Fruit fly (Drosophila melanogaster) whole organism, prepupa: Measurements from ENCODE around the gene grsm.

Experiments used
- Blimp-1 ChIP-seq: fragments of 200-800 bp; sonication (Bioruptor generic); optimal IDR thresholded peaks from 3 replicates; lab custom pipeline; 2017; ENCODE audit warnings: missing biosample characterization, missing genetic modification characterization, mild to moderate bottlenecking, moderate library complexity, missing genetic modification reagents
- CG10631 ChIP-seq: fragments of 200-800 bp; sonication (Bioruptor generic); optimal IDR thresholded peaks from 2 replicates; lab custom pipeline; 2016; ENCODE audit warnings: missing biosample characterization, missing genetic modification characterization
- CG10669 ChIP-seq: fragments of 200-800 bp; sonication (Bioruptor generic); optimal IDR thresholded peaks from 3 replicates; lab custom pipeline; 2018; ENCODE audit warnings: missing biosample characterization, mild to moderate bottlenecking, missing genetic modification characterization, moderate library complexity
- CG11762 ChIP-seq: fragments of 200-800 bp; sonication (Bioruptor generic); optimal IDR thresholded peaks from 3 replicates; lab custom pipeline; 2016; ENCODE audit warnings: missing biosample characterization, missing genetic modification characterization; ENCODE audit not compliant: insufficient read depth
- CG15336 ChIP-seq: fragments of 200-800 bp; sonication (Bioruptor generic); IDR thresholded peaks from 2 replicates; pipeline ENCODE4 v1.3.6; 2022; ENCODE audit warnings: missing biosample characterization, missing genetic modification characterization
- CG1621 ChIP-seq: fragments of 200-800 bp; sonication (Bioruptor generic); optimal IDR thresholded peaks from 3 replicates; lab custom pipeline; 2018; ENCODE audit warnings: missing biosample characterization, mild to moderate bottlenecking, missing genetic modification characterization
- CG16779 ChIP-seq: fragments of 200-800 bp; sonication (Bioruptor generic); optimal IDR thresholded peaks from 3 replicates; lab custom pipeline; 2017; ENCODE audit warnings: missing biosample characterization, mild to moderate bottlenecking, missing genetic modification characterization
- CG31627 ChIP-seq: fragments of 200-800 bp; sonication (Bioruptor generic); optimal IDR thresholded peaks from 3 replicates; lab custom pipeline; 2016; ENCODE audit warnings: missing biosample characterization, missing genetic modification characterization
- CG32006 ChIP-seq: fragments of 200-800 bp; sonication (Bioruptor generic); optimal IDR thresholded peaks from 3 replicates; lab custom pipeline; 2017; ENCODE audit warnings: missing biosample characterization, mild to moderate bottlenecking, missing genetic modification characterization
- CG3919 ChIP-seq: fragments of 200-800 bp; sonication (Bioruptor generic); optimal IDR thresholded peaks from 3 replicates; lab custom pipeline; 2016; ENCODE audit warnings: missing biosample characterization, missing genetic modification characterization
- CG6163 ChIP-seq: fragments of 200-800 bp; sonication (Bioruptor generic); IDR thresholded peaks from 3 replicates; pipeline ENCODE4 v1.3.6; 2022; ENCODE audit warnings: missing biosample characterization, missing genetic modification characterization
- CG6276 ChIP-seq: fragments of 200-800 bp; sonication (Bioruptor generic); optimal IDR thresholded peaks from 2 replicates; lab custom pipeline; 2017; ENCODE audit warnings: missing biosample characterization, mild to moderate bottlenecking, missing genetic modification characterization
- CG6808 ChIP-seq: fragments of 200-800 bp; sonication (Bioruptor generic); optimal IDR thresholded peaks from 3 replicates; lab custom pipeline; 2017; ENCODE audit warnings: missing biosample characterization, missing genetic modification characterization, mild to moderate bottlenecking, moderate library complexity, missing genetic modification reagents
- CG6854 ChIP-seq: fragments of 200-800 bp; sonication (Bioruptor generic); optimal IDR thresholded peaks from 2 replicates; lab custom pipeline; 2017; ENCODE audit warnings: missing biosample characterization, mild to moderate bottlenecking, missing genetic modification characterization
- CG7368 ChIP-seq: fragments of 200-800 bp; sonication (Bioruptor generic); optimal IDR thresholded peaks from 3 replicates; lab custom pipeline; 2016; ENCODE audit warnings: missing biosample characterization, missing genetic modification characterization
- CG8119 ChIP-seq: fragments of 200-800 bp; sonication (Bioruptor generic); IDR thresholded peaks from 3 replicates; pipeline ENCODE4 v1.3.6; 2022; ENCODE audit warnings: missing biosample characterization, missing genetic modification characterization
- CG8319 ChIP-seq: fragments of 200-800 bp; sonication (Bioruptor generic); optimal IDR thresholded peaks from 3 replicates; lab custom pipeline; 2016; ENCODE audit warnings: missing biosample characterization, missing genetic modification characterization
- CG8632 ChIP-seq: fragments of 200-800 bp; sonication (Bioruptor generic); optimal IDR thresholded peaks from 3 replicates; lab custom pipeline; 2016; ENCODE audit warnings: missing biosample characterization, missing genetic modification characterization
- Eip78C ChIP-seq: fragments of 200-800 bp; sonication (Bioruptor generic); peaks from one replicate; lab custom pipeline; 2016; ENCODE audit warnings: missing biosample characterization, missing genetic modification characterization
- Eip93F ChIP-seq: fragments of 200-800 bp; sonication (Bioruptor generic); optimal IDR thresholded peaks from 2 replicates; lab custom pipeline; 2016; ENCODE audit warnings: missing biosample characterization, mild to moderate bottlenecking, missing genetic modification characterization
- Hr38 ChIP-seq: sonication (Bioruptor generic); optimal IDR thresholded peaks from 2 replicates; lab custom pipeline; 2016; ENCODE audit warnings: missing biosample characterization, missing genetic modification characterization
- Lpt ChIP-seq: fragments of 200-800 bp; sonication (Bioruptor generic); optimal IDR thresholded peaks from 3 replicates; lab custom pipeline; 2016; ENCODE audit warnings: missing biosample characterization, missing genetic modification characterization
- OdsH ChIP-seq: fragments of 200-800 bp; sonication (Bioruptor generic); optimal IDR thresholded peaks from 3 replicates; lab custom pipeline; 2016; ENCODE audit warnings: missing biosample characterization, missing genetic modification characterization
- Smox ChIP-seq: fragments of 200-800 bp; sonication (Bioruptor generic); optimal IDR thresholded peaks from 3 replicates; lab custom pipeline; 2016; ENCODE audit warnings: missing biosample characterization, missing genetic modification characterization
- Sox102F ChIP-seq: fragments of 200-800 bp; sonication (Bioruptor generic); optimal IDR thresholded peaks from 2 replicates; lab custom pipeline; 2016; ENCODE audit warnings: missing biosample characterization, mild to moderate bottlenecking, missing genetic modification characterization
- Sox14 ChIP-seq: fragments of 200-800 bp; sonication (Bioruptor generic); optimal IDR thresholded peaks from 3 replicates; lab custom pipeline; 2016; ENCODE audit warnings: missing biosample characterization, missing genetic modification characterization
- achi ChIP-seq: fragments of 200-800 bp; sonication (Bioruptor generic); optimal IDR thresholded peaks from 3 replicates; lab custom pipeline; 2016; ENCODE audit warnings: missing biosample characterization, missing genetic modification characterization
- acj6 ChIP-seq: fragments of 200-800 bp; sonication (Bioruptor generic); optimal IDR thresholded peaks from 3 replicates; lab custom pipeline; 2016; ENCODE audit warnings: missing biosample characterization, missing genetic modification characterization
- dac ChIP-seq: fragments of 200-800 bp; sonication (Bioruptor generic); optimal IDR thresholded peaks from 2 replicates; lab custom pipeline; 2017; ENCODE audit warnings: missing biosample characterization, mild to moderate bottlenecking, missing genetic modification characterization
- esn ChIP-seq: fragments of 200-800 bp; sonication (Bioruptor generic); optimal IDR thresholded peaks from 2 replicates; lab custom pipeline; 2016; ENCODE audit warnings: missing biosample characterization, mild to moderate bottlenecking, missing genetic modification characterization, moderate library complexity
- fd59A ChIP-seq: fragments of 200-800 bp; sonication (Bioruptor generic); optimal IDR thresholded peaks from 2 replicates; lab custom pipeline; 2017; ENCODE audit warnings: missing biosample characterization, mild to moderate bottlenecking, missing genetic modification characterization, missing genetic modification reagents
- lz ChIP-seq: fragments of 200-800 bp; sonication (Bioruptor generic); optimal IDR thresholded peaks from 3 replicates; lab custom pipeline; 2016; ENCODE audit warnings: missing biosample characterization, missing genetic modification characterization
- ss ChIP-seq, 2 experiments: fragments of 200-800 bp; sonication (Bioruptor generic); optimal IDR thresholded peaks; 2 replicates in 1 of 2; 3 replicates in 1 of 2; lab custom pipeline; 2017 to 2018; ENCODE audit warnings: mild to moderate bottlenecking in 2 of 2, missing biosample characterization in 2 of 2, missing genetic modification characterization in 2 of 2, moderate library complexity in 1 of 2
- svp ChIP-seq: fragments of 200-800 bp; sonication (Bioruptor generic); peaks from one replicate; lab custom pipeline; 2016; ENCODE audit warnings: missing biosample characterization, missing genetic modification characterization
- topi ChIP-seq: fragments of 200-800 bp; sonication (Bioruptor generic); optimal IDR thresholded peaks from 3 replicates; lab custom pipeline; 2016; ENCODE audit warnings: missing biosample characterization, missing genetic modification characterization
- vri ChIP-seq: fragments of 200-800 bp; sonication (Bioruptor generic); optimal IDR thresholded peaks from 3 replicates; lab custom pipeline; 2016; ENCODE audit warnings: missing biosample characterization, mild to moderate bottlenecking, missing genetic modification characterization

The grsm gene

DNA sequence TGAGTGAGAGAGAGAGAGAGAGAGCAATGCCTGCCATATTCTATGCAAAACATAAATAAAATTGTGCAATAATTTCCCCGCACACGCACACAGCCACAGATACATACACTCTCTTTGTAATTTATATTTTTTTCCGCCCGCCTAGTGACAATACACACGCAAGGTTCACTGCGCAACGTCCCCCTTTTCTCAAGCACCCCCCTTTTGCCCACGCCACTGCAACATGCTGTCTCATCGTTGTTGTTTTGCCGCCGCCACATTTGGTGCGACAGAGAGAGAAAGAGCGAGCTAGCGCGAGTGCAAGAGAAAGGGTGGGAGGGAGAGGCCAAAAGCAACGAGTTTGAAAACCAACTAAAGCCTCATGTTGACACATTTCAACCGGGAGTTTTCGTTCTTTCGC lies 44.8 kb upstream of the grsm start (continued):
- peak; percentile 67 for TF ChIP-seq CG10669 (GFP tag; lab: Kevin White, UChicago)
- peak; percentile 33 for TF ChIP-seq fd59A (GFP tag; lab: Kevin White, UChicago)
- TF ChIP-seq esn = peak; percentile 81
- TF ChIP-seq CG6808 (GFP tag; lab: Kevin White, UChicago) = peak; percentile 69
- peak; percentile 80 for TF ChIP-seq CG31627 (GFP tag; lab: Kevin White, UChicago)
- peak; percentile 73; the same call in 2 of the 3 replicates for TF ChIP-seq CG8119 (GFP tag; lab: Robert Waterston, UW)
- peak; percentile 88 for TF ChIP-seq CG6163 (GFP tag; lab: Robert Waterston, UW)

- no peak for TF ChIP-seq OdsH (GFP tag; lab: Kevin White, UChicago)
- TF ChIP-seq Sox102F (GFP tag; lab: Kevin White, UChicago) = no peak
- no peak for TF ChIP-seq Eip93F (GFP tag; lab: Kevin White, UChicago)
- TF ChIP-seq CG6854 = peak; percentile 40
- TF ChIP-seq Sox14 = no peak
- 0 out of 3 replicates have a peak, but pooled peaks have one; percentile 26 for TF ChIP-seq CG8119 (GFP tag; lab: Robert Waterston, UW)
- TF ChIP-seq ss (GFP tag; optimal IDR thresholded peaks at IDR 0.05; lab: Kevin White, UChicago) = peak in 1 of 2 experiments; percentile 31
- no peak for TF ChIP-seq CG7368 (GFP tag; lab: Kevin White, UChicago)
- TF ChIP-seq svp = no peak
- no peak for TF ChIP-seq CG31627 (GFP tag; lab: Kevin White, UChicago)
- TF ChIP-seq dac (GFP tag; lab: Kevin White, UChicago) = no peak
- no peak for TF ChIP-seq Hr38
- no peak for TF ChIP-seq CG15336 (GFP tag; lab: Robert Waterston, UW)
- no peak for TF ChIP-seq CG32006 (GFP tag; lab: Kevin White, UChicago)
- TF ChIP-seq Smox (GFP tag; lab: Kevin White, UChicago) = no peak
- TF ChIP-seq CG8632 (GFP tag; lab: Kevin White, UChicago) = no peak
- no peak for TF ChIP-seq CG6163 (GFP tag; lab: Robert Waterston, UW)
- TF ChIP-seq CG10631 (GFP tag; lab: Kevin White, UChicago) = no peak
- peak; percentile 15 for TF ChIP-seq CG16779 (tag; lab: Kevin White, UChicago)
- TF ChIP-seq CG10669 (GFP tag; lab: Kevin White, UChicago) = no peak
- TF ChIP-seq Blimp-1 (GFP tag; lab: Kevin White, UChicago) = no peak
- TF ChIP-seq CG8319 (GFP tag; lab: Kevin White, UChicago) = no peak
- TF ChIP-seq Lpt = no peak
- TF ChIP-seq esn = no peak
- TF ChIP-seq achi (GFP tag; lab: Kevin White, UChicago) = no peak
- TF ChIP-seq topi (GFP tag; lab: Kevin White, UChicago) = no peak
- TF ChIP-seq CG6276 (GFP tag; lab: Kevin White, UChicago) = no peak
- TF ChIP-seq lz (GFP tag; lab: Kevin White, UChicago) = no peak
- TF ChIP-seq CG1621 (tag; lab: Kevin White, UChicago) = peak; percentile 92
- no peak for TF ChIP-seq acj6 (GFP tag; lab: Kevin White, UChicago)
- TF ChIP-seq CG11762 (GFP tag; lab: Kevin White, UChicago) = no peak
- no peak for TF ChIP-seq fd59A (GFP tag; lab: Kevin White, UChicago)
Observed at dm6 chr3R:13011621-13011963, 44.1 kb upstream of the grsm start, which contains the start of gene CtBP. CtBP (plus strand) TSS chr3R:13011649.

DNA sequence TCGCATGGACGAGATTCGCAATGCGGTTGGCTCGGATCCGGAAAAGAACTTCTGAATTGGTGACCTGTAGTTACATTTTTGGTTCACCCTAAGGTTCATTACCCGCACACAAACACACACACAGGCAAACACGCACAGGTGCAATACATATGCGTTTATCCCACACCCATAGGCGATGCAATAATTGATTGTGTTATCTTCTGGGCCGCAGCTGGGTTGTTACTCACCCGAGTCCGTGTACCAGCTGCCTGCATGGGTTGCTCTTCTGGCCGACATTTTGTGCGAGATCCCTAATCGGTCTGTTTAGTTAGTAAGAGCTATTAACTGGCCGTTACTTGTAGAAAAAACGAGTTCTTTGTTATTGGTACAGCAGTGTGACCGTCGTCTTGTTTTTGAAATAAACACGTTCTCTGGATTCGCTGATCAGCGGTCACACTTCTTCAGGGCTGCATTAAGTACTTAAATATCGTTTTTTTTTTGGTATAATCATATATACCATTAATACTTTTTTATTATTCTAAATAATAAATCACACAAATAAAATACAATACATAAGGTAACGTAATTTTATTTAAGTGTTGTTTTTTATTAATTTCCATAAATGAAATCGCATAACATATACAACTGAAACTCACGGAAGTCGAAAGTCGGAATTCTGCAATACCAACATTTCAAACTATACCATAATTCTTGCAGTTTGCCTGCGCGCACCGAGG lies 43.6 kb upstream of the grsm start, which contains the start of gene CG8031:
Gene CG8031 (minus strand): TSS at position 406 of the 716 bp plus-strand sequence.
- TF ChIP-seq CG8319 (GFP tag; lab: Kevin White, UChicago) (peak; percentile 21), Lpt (no peak), Sox14 (peak; percentile 87), CG3919 (no peak), CG6854 (peak; percentile 2), CG15336 (GFP tag; lab: Robert Waterston, UW) (0 out of 2 replicates have a peak, but pooled peaks have one; percentile 17), CG7368 (GFP tag; lab: Kevin White, UChicago) (no peak), CG6163 (GFP tag; lab: Robert Waterston, UW) (peak; percentile 50; the same call in 1 of the 3 replicates), Eip78C (GFP tag; lab: Kevin White, UChicago) (peak; percentile 31), vri (GFP tag; lab: Kevin White, UChicago) (peak; percentile 73), CG8119 (GFP tag; lab: Robert Waterston, UW) (0 out of 3 replicates have a peak, but pooled peaks have one; percentile 28)
- TF ChIP-seq, all 60 proteins: peak for 8
